Worm (Caenorhabditis elegans): ENCODE results near the gene C55C3.3.
A peak's percentile ranks its signal among the peaks of the same experiment; 100 is the strongest.

The C55C3.3 gene

ce11 chrIV:5654203-5654602, 30.9 kb upstream of the C55C3.3 start (continued):
- TF ChIP-seq egl-27 (tag; optimal IDR thresholded peaks at IDR 0.05), result no peak
- no peak for TF ChIP-seq gei-8 (GFP tag; optimal IDR thresholded peaks at IDR 0.05)
- no peak for TF ChIP-seq F26F4.8 (GFP tag; conservative IDR thresholded peaks at IDR 0.05)
- no peak for TF ChIP-seq mdt-29 (GFP tag; IDR thresholded peaks at IDR 0.05)
- TF ChIP-seq F44E2.7 (GFP tag; IDR thresholded peaks at IDR 0.05), result no peak
- TF ChIP-seq arid-1 (GFP tag; conservative IDR thresholded peaks at IDR 0.05), result no peak
- no peak for TF ChIP-seq F10B5.3 (tag; optimal IDR thresholded peaks at IDR 0.05)
- TF ChIP-seq ceh-62 (tag; optimal IDR thresholded peaks at IDR 0.05), result no peak
- TF ChIP-seq nhr-48 (tag; optimal IDR thresholded peaks at IDR 0.05), result peak; percentile 51
- TF ChIP-seq saeg-2 (GFP tag; IDR thresholded peaks at IDR 0.05), result no peak
- TF ChIP-seq nhr-11 (tag; optimal IDR thresholded peaks at IDR 0.05), result no peak
- no peak for TF ChIP-seq hlh-30 (tag; optimal IDR thresholded peaks at IDR 0.05; ENCODE audit: insufficient read depth)
- no peak for TF ChIP-seq ceh-82 (tag; optimal IDR thresholded peaks at IDR 0.05)
- TF ChIP-seq zfp-3 (GFP tag; conservative IDR thresholded peaks at IDR 0.05), result no peak
- TF ChIP-seq nhr-111 (GFP tag; optimal IDR thresholded peaks at IDR 0.05), result no peak
- no peak for TF ChIP-seq set-16 (GFP tag; IDR thresholded peaks at IDR 0.05)
- TF ChIP-seq pha-4 (GFP tag; IDR thresholded peaks at IDR 0.05), result peak; percentile 12; the same call in 1 of the 2 replicates
- no peak for TF ChIP-seq pha-4 (tag; optimal IDR thresholded peaks at IDR 0.05)
- TF ChIP-seq lin-15B (tag; optimal IDR thresholded peaks at IDR 0.05), result no peak
- no peak for TF ChIP-seq ceh-28 (tag; optimal IDR thresholded peaks at IDR 0.05)
- TF ChIP-seq nhr-41 (GFP tag; IDR thresholded peaks at IDR 0.05), result no peak
- no peak for TF ChIP-seq php-3 (GFP tag; IDR thresholded peaks at IDR 0.05)
- no peak for TF ChIP-seq F49E8.2 (tag; optimal IDR thresholded peaks at IDR 0.05; ENCODE audit: borderline replicate concordance)
- no peak for TF ChIP-seq dpl-1 (GFP tag; optimal IDR thresholded peaks at IDR 0.05)
- TF ChIP-seq snpc-4 (tag; optimal IDR thresholded peaks at IDR 0.05), result no peak
- no peak for TF ChIP-seq R02D3.7 (tag; optimal IDR thresholded peaks at IDR 0.05)
- no peak for TF ChIP-seq daf-19 (GFP tag; conservative IDR thresholded peaks at IDR 0.05)
- no peak for TF ChIP-seq ceh-32 (tag; optimal IDR thresholded peaks at IDR 0.05; ENCODE audit: poor library complexity)

- peak in 1 of 2 experiments; percentile 95 for TF ChIP-seq unc-62 (GFP tag; optimal IDR thresholded peaks at IDR 0.05 in 1 of 2)
- TF ChIP-seq unc-62 (tag; optimal IDR thresholded peaks at IDR 0.05), result no peak
- TF ChIP-seq unc-39 (tag; optimal IDR thresholded peaks at IDR 0.05), result no peak
These were observed 30.4 kb upstream of the C55C3.3 start for ce11 chrIV:5654693-5655092.

- no peak for TF ChIP-seq ztf-11 (tag; optimal IDR thresholded peaks at IDR 0.05)
- TF ChIP-seq mep-1 (tag; optimal IDR thresholded peaks at IDR 0.05), result peak; percentile 77
- TF ChIP-seq lin-39 (tag; optimal IDR thresholded peaks at IDR 0.05), result no peak
- no peak for TF ChIP-seq madf-5 (GFP tag; IDR thresholded peaks at IDR 0.05)
- TF ChIP-seq spr-1 (tag; optimal IDR thresholded peaks at IDR 0.05), result peak; percentile 38
- no peak for TF ChIP-seq zfp-3 (GFP tag; conservative IDR thresholded peaks at IDR 0.05)
- TF ChIP-seq lsy-2 (tag; optimal IDR thresholded peaks at IDR 0.05), result peak in 1 of 2 experiments; percentile 59
- peak; percentile 81 for TF ChIP-seq dve-1 (tag; optimal IDR thresholded peaks at IDR 0.05; ENCODE audit: insufficient read depth)
- TF ChIP-seq daf-19 (GFP tag; conservative IDR thresholded peaks at IDR 0.05), result no peak
- no peak for TF ChIP-seq jun-1 (tag; optimal IDR thresholded peaks at IDR 0.05)
- TF ChIP-seq dmd-6 (GFP tag; IDR thresholded peaks at IDR 0.05), result peak; percentile 79
- TF ChIP-seq F44E2.7 (GFP tag; IDR thresholded peaks at IDR 0.05), result no peak
- no peak for TF ChIP-seq ZK546.5 (tag; optimal IDR thresholded peaks at IDR 0.05)
- TF ChIP-seq arid-1 (GFP tag; conservative IDR thresholded peaks at IDR 0.05), result no peak
- TF ChIP-seq nhr-11 (tag; optimal IDR thresholded peaks at IDR 0.05), result peak; percentile 63
- TF ChIP-seq attf-4 (tag; optimal IDR thresholded peaks at IDR 0.05), result no peak
- TF ChIP-seq zip-2 (tag; optimal IDR thresholded peaks at IDR 0.05), result no peak
- TF ChIP-seq dmd-8 (GFP tag; IDR thresholded peaks at IDR 0.05), result no peak
- no peak for TF ChIP-seq daf-8 (GFP tag; IDR thresholded peaks at IDR 0.05)
- TF ChIP-seq ceh-44 (GFP tag; IDR thresholded peaks at IDR 0.05), result no peak
- no peak for TF ChIP-seq F37D6.2 (tag; optimal IDR thresholded peaks at IDR 0.05)
- no peak for TF ChIP-seq zag-1 (tag; optimal IDR thresholded peaks at IDR 0.05)
- no peak for TF ChIP-seq fos-1 (tag; optimal IDR thresholded peaks at IDR 0.05)
- TF ChIP-seq duxl-1 (tag; optimal IDR thresholded peaks at IDR 0.05; ENCODE audit: poor library complexity), result no peak
- no peak for TF ChIP-seq unc-62 (GFP tag; optimal IDR thresholded peaks at IDR 0.05 in 1 of 2)
- no peak for TF ChIP-seq unc-62 (tag; optimal IDR thresholded peaks at IDR 0.05)
- peak; percentile 71 for TF ChIP-seq nhr-10 (tag; optimal IDR thresholded peaks at IDR 0.05)
These were observed 29.1 kb upstream of the C55C3.3 start for ce11 chrIV:5655966-5656389.
